Fruit fly (Drosophila melanogaster): ENCODE measurements around the gene CG14120.
A peak's percentile ranks its signal among the peaks of the same experiment; 100 is the strongest.

Gene CG14120

dm6 chr3L:12892485-12893173 lies 7.8 kb downstream of the CG14120 start, which contains the start of gene CG14118:
Gene CG14118, plus strand, starts transcription at chr3L:12892658.
- TF ChIP-seq Jra (GFP tag; optimal IDR thresholded peaks at IDR 0.05), result no peak
- no peak for TF ChIP-seq Rel (GFP tag; optimal IDR thresholded peaks at IDR 0.05)
- TF ChIP-seq Rel (tag; optimal IDR thresholded peaks at IDR 0.05), result no peak
- TF ChIP-seq Abd-B (GFP tag; optimal IDR thresholded peaks at IDR 0.05), result no peak
- TF ChIP-seq Dfd (GFP tag; optimal IDR thresholded peaks at IDR 0.05), result no peak
- no peak for TF ChIP-seq h (GFP tag; optimal IDR thresholded peaks at IDR 0.05)
- TF ChIP-seq tai (GFP tag; optimal IDR thresholded peaks at IDR 0.05), result no peak
- TF ChIP-seq OdsH (GFP tag; optimal IDR thresholded peaks at IDR 0.05), result no peak
- TF ChIP-seq fru (GFP tag; optimal IDR thresholded peaks at IDR 0.05), result no peak

- TF ChIP-seq foxo (GFP tag; optimal IDR thresholded peaks at IDR 0.05) (no peak), dmrt93B (GFP tag; optimal IDR thresholded peaks at IDR 0.05) (no peak), Abd-B (GFP tag; optimal IDR thresholded peaks at IDR 0.05) (no peak), tai (GFP tag; optimal IDR thresholded peaks at IDR 0.05) (no peak), sage (GFP tag; optimal IDR thresholded peaks at IDR 0.05) (no peak), Dfd (GFP tag; optimal IDR thresholded peaks at IDR 0.05) (no peak), dl (GFP tag; optimal IDR thresholded peaks at IDR 0.05; ENCODE audit: insufficient read depth in 1 of 2, partially characterized antibody in 2 of 2) (no peak), jim (GFP tag; optimal IDR thresholded peaks at IDR 0.05) (no peak), h (GFP tag; optimal IDR thresholded peaks at IDR 0.05) (no peak), CrebA (GFP tag; optimal IDR thresholded peaks at IDR 0.05; ENCODE audit: borderline replicate concordance) (no peak), brk (GFP tag; optimal IDR thresholded peaks at IDR 0.05) (peak; percentile 14), Rel (GFP tag; optimal IDR thresholded peaks at IDR 0.05) (no peak), Rel (tag; optimal IDR thresholded peaks at IDR 0.05) (no peak), lola (GFP tag; optimal IDR thresholded peaks at IDR 0.05) (no peak), Myc (optimal IDR thresholded peaks at IDR 0.05) (peak; percentile 40), CG32264 (GFP tag; optimal IDR thresholded peaks at IDR 0.05) (no peak)
Measured at dm6 chr3L:12902579-12903228, 17.9 kb downstream of the CG14120 start, which contains the start of gene CG12520. Gene CG12520, minus strand, starts transcription at chr3L:12902737.

- TF ChIP-seq pan (optimal IDR thresholded peaks at IDR 0.05) (no peak), br (GFP tag; optimal IDR thresholded peaks at IDR 0.05) (no peak), psq (GFP tag; optimal IDR thresholded peaks at IDR 0.05) (no peak), Hr78 (GFP tag; optimal IDR thresholded peaks at IDR 0.05) (no peak), dl (GFP tag; optimal IDR thresholded peaks at IDR 0.05; ENCODE audit: insufficient read depth in 1 of 2, partially characterized antibody in 2 of 2) (no peak), rgr (GFP tag; optimal IDR thresholded peaks at IDR 0.05) (no peak), jim (GFP tag; optimal IDR thresholded peaks at IDR 0.05) (no peak), Abd-B (GFP tag; optimal IDR thresholded peaks at IDR 0.05) (no peak), CG32264 (GFP tag; optimal IDR thresholded peaks at IDR 0.05) (no peak), Mio (GFP tag; optimal IDR thresholded peaks at IDR 0.05) (no peak), tai (GFP tag; optimal IDR thresholded peaks at IDR 0.05) (no peak), Dfd (GFP tag; optimal IDR thresholded peaks at IDR 0.05) (no peak), usp (GFP tag; optimal IDR thresholded peaks at IDR 0.05) (no peak), lola (GFP tag; optimal IDR thresholded peaks at IDR 0.05) (no peak), foxo (GFP tag; optimal IDR thresholded peaks at IDR 0.05) (no peak), h (GFP tag; optimal IDR thresholded peaks at IDR 0.05) (no peak), OdsH (GFP tag; optimal IDR thresholded peaks at IDR 0.05) (no peak), N (GFP tag; optimal IDR thresholded peaks at IDR 0.05) (no peak), dsf (GFP tag; optimal IDR thresholded peaks at IDR 0.05; ENCODE audit: borderline replicate concordance) (no peak), woc (GFP tag; optimal IDR thresholded peaks at IDR 0.05) (no peak)
Measured at dm6 chr3L:12903611-12904010, 18.8 kb downstream of the CG14120 start, which contains the start of gene CG32117. Gene CG32117, minus strand, starts transcription at chr3L:12903711.

- TF ChIP-seq lola (GFP tag; optimal IDR thresholded peaks at IDR 0.05) (no peak), jim (GFP tag; optimal IDR thresholded peaks at IDR 0.05) (peak; percentile 0), sage (GFP tag; optimal IDR thresholded peaks at IDR 0.05) (peak; percentile 95), dl (GFP tag; optimal IDR thresholded peaks at IDR 0.05; ENCODE audit: insufficient read depth in 1 of 2, partially characterized antibody in 2 of 2) (peak in 1 of 2 experiments; percentile 14), Dif (GFP tag; optimal IDR thresholded peaks at IDR 0.05; ENCODE audit: partially characterized antibody) (peak; percentile 46), ey (GFP tag; optimal IDR thresholded peaks at IDR 0.05) (peak; percentile 98), psq (GFP tag; optimal IDR thresholded peaks at IDR 0.05) (peak; percentile 95), HLH106 (tag; optimal IDR thresholded peaks at IDR 0.05) (peak; percentile 98), OdsH (GFP tag; optimal IDR thresholded peaks at IDR 0.05) (peak; percentile 99), CG32264 (GFP tag; optimal IDR thresholded peaks at IDR 0.05) (peak; percentile 95), tai (GFP tag; optimal IDR thresholded peaks at IDR 0.05) (peak; percentile 94), usp (GFP tag; optimal IDR thresholded peaks at IDR 0.05) (no peak), brk (GFP tag; optimal IDR thresholded peaks at IDR 0.05) (peak; percentile 95), Vsx2 (GFP tag; optimal IDR thresholded peaks at IDR 0.05; ENCODE audit: partially characterized antibody) (no peak), N (GFP tag; optimal IDR thresholded peaks at IDR 0.05) (no peak), CrebA (GFP tag; optimal IDR thresholded peaks at IDR 0.05; ENCODE audit: borderline replicate concordance) (peak; percentile 84), Mio (GFP tag; optimal IDR thresholded peaks at IDR 0.05) (peak; percentile 81), fru (GFP tag; optimal IDR thresholded peaks at IDR 0.05) (peak; percentile 97), Hnf4 (GFP tag; optimal IDR thresholded peaks at IDR 0.05) (peak; percentile 98), dsf (GFP tag; optimal IDR thresholded peaks at IDR 0.05; ENCODE audit: borderline replicate concordance) (peak; percentile 81), Sp1 (GFP tag; optimal IDR thresholded peaks at IDR 0.05) (peak; percentile 96), pan (optimal IDR thresholded peaks at IDR 0.05) (peak; percentile 78), Jra (GFP tag; optimal IDR thresholded peaks at IDR 0.05) (peak; percentile 91), br (GFP tag; optimal IDR thresholded peaks at IDR 0.05) (peak; percentile 96), CG9705 (GFP tag; optimal IDR thresholded peaks at IDR 0.05) (peak; percentile 90), Hr78 (GFP tag; optimal IDR thresholded peaks at IDR 0.05) (no peak), Rel (GFP tag; optimal IDR thresholded peaks at IDR 0.05) (peak; percentile 82), Rel (tag; optimal IDR thresholded peaks at IDR 0.05) (peak; percentile 85)
Measured at dm6 chr3L:12913609-12914266, 28.9 kb downstream of the CG14120 start, which contains the start of gene CG32115. Gene CG32115, minus strand, starts transcription at chr3L:12913646.

Data from whole organism, wandering third instar larva.